Worm (Caenorhabditis elegans) whole organism, L3 larva: Measurements from ENCODE around the gene ZK829.9.

Experiments used
- R02D3.7 ChIP-seq: fragments of 150-350 bp; optimal IDR thresholded peaks from 2 replicates; lab custom pipeline; 2014; ENCODE audit warnings: missing biosample characterization, missing genetic modification characterization
- ZK546.5 ChIP-seq: sonication (generic microtip); optimal IDR thresholded peaks from 2 replicates; lab custom pipeline; 2017; ENCODE audit warnings: missing biosample characterization, missing genetic modification characterization
- aly-2 ChIP-seq: fragments of 150-350 bp; optimal IDR thresholded peaks from 2 replicates; lab custom pipeline; 2014; ENCODE audit warnings: missing biosample characterization, missing genetic modification characterization
- ama-1 ChIP-seq: fragments of 150-350 bp; optimal IDR thresholded peaks from 2 replicates; lab custom pipeline; 2018
- ceh-16 ChIP-seq: sonication (generic microtip); optimal IDR thresholded peaks from 2 replicates; lab custom pipeline; 2017; ENCODE audit warnings: missing biosample characterization, missing genetic modification characterization
- ceh-28 ChIP-seq: fragments of 150-350 bp; optimal IDR thresholded peaks from 2 replicates; lab custom pipeline; 2014; ENCODE audit warnings: missing biosample characterization, missing genetic modification reagents, missing genetic modification characterization
- ceh-82 ChIP-seq: fragments of 150-350 bp; optimal IDR thresholded peaks from 2 replicates; lab custom pipeline; 2014; ENCODE audit warnings: missing biosample characterization, missing genetic modification characterization
- ceh-9 ChIP-seq: sonication (generic microtip); optimal IDR thresholded peaks from 2 replicates; lab custom pipeline; 2018; ENCODE audit warnings: missing biosample characterization, missing genetic modification characterization
- daf-12 ChIP-seq: fragments of 150-350 bp; optimal IDR thresholded peaks from 2 replicates; lab custom pipeline; 2014; ENCODE audit warnings: missing biosample characterization, missing genetic modification reagents, missing genetic modification characterization
- egl-27 ChIP-seq: sonication (generic microtip); optimal IDR thresholded peaks from 4 replicates; lab custom pipeline; 2017; ENCODE audit warnings: missing biosample characterization, missing genetic modification reagents, missing genetic modification characterization
- egl-5 ChIP-seq: fragments of 150-350 bp; optimal IDR thresholded peaks from 2 replicates; lab custom pipeline; 2017; ENCODE audit warnings: missing biosample characterization, missing genetic modification reagents, missing genetic modification characterization, inconsistent platforms
- elt-1 ChIP-seq: fragments of 150-350 bp; optimal IDR thresholded peaks from 2 replicates; lab custom pipeline; 2014; ENCODE audit warnings: missing biosample characterization, missing genetic modification characterization
- elt-2 ChIP-seq: sonication (generic microtip); optimal IDR thresholded peaks from 2 replicates; lab custom pipeline; 2016; ENCODE audit warnings: missing genetic modification reagents, mild to moderate bottlenecking, missing genetic modification characterization, missing compliant biosample characterization
- elt-3 ChIP-seq, 3 experiments: fragments of 150-350 bp in 1 of 3; sonication (generic microtip) in 2 of 3; optimal IDR thresholded peaks; 2 replicates in 2 of 3; 4 replicates in 1 of 3; lab custom pipeline; 2014 to 2017; ENCODE audit warnings: missing biosample characterization in 3 of 3, missing genetic modification characterization in 3 of 3
- eor-1 ChIP-seq, 2 experiments: fragments of 150-350 bp; optimal IDR thresholded peaks; 2 replicates each; lab custom pipeline; 2014 to 2018; ENCODE audit warnings: missing biosample characterization in 2 of 2, missing genetic modification characterization in 2 of 2
- fkh-10 ChIP-seq: sonication (generic microtip); optimal IDR thresholded peaks from 2 replicates; lab custom pipeline; 2017; ENCODE audit warnings: missing biosample characterization, missing genetic modification reagents, missing genetic modification characterization
- fkh-2 ChIP-seq: fragments of 150-350 bp; optimal IDR thresholded peaks from 2 replicates; lab custom pipeline; 2014; ENCODE audit warnings: missing biosample characterization, missing genetic modification reagents, missing genetic modification characterization
- fos-1 ChIP-seq: fragments of 150-350 bp; optimal IDR thresholded peaks from 2 replicates; lab custom pipeline; 2014; ENCODE audit warnings: missing biosample characterization, missing genetic modification characterization
- hmg-11 ChIP-seq: sonication (generic microtip); optimal IDR thresholded peaks from 2 replicates; lab custom pipeline; 2016; ENCODE audit warnings: missing genetic modification characterization, missing compliant biosample characterization
- jun-1 ChIP-seq: fragments of 150-350 bp; optimal IDR thresholded peaks from 2 replicates; lab custom pipeline; 2014; ENCODE audit warnings: missing biosample characterization, missing genetic modification reagents, missing genetic modification characterization
- lin-15B ChIP-seq: fragments of 150-350 bp; optimal IDR thresholded peaks from 2 replicates; lab custom pipeline; 2014; ENCODE audit warnings: missing biosample characterization, missing genetic modification characterization
- lin-39 ChIP-seq: fragments of 150-350 bp; optimal IDR thresholded peaks from 2 replicates; lab custom pipeline; 2018; ENCODE audit warnings: missing biosample characterization, missing genetic modification reagents, missing genetic modification characterization
- mdl-1 ChIP-seq: fragments of 150-350 bp; optimal IDR thresholded peaks from 2 replicates; lab custom pipeline; 2014; ENCODE audit warnings: missing biosample characterization, missing genetic modification characterization
- mml-1 ChIP-seq: fragments of 150-350 bp; sonication (generic microtip); optimal IDR thresholded peaks from 3 replicates; lab custom pipeline; 2014; ENCODE audit warnings: missing biosample characterization, missing genetic modification characterization
- nfya-1 ChIP-seq: sonication (generic microtip); optimal IDR thresholded peaks from 2 replicates; lab custom pipeline; 2017; ENCODE audit warnings: missing genetic modification characterization, mild to moderate bottlenecking, missing compliant biosample characterization, antibody characterized with exemption, moderate library complexity; ENCODE audit not compliant: insufficient read depth
- nhr-11 ChIP-seq: fragments of 150-350 bp; optimal IDR thresholded peaks from 2 replicates; lab custom pipeline; 2014; ENCODE audit warnings: missing biosample characterization, missing genetic modification characterization
- nhr-23 ChIP-seq: fragments of 150-350 bp; optimal IDR thresholded peaks from 2 replicates; lab custom pipeline; 2014; ENCODE audit warnings: missing biosample characterization, missing genetic modification reagents, missing genetic modification characterization
- nhr-237 ChIP-seq: fragments of 150-350 bp; optimal IDR thresholded peaks from 2 replicates; lab custom pipeline; 2014; ENCODE audit warnings: missing biosample characterization, missing genetic modification characterization
- nhr-25 ChIP-seq: sonication (generic microtip); optimal IDR thresholded peaks from 2 replicates; lab custom pipeline; 2017; ENCODE audit warnings: missing biosample characterization, missing genetic modification characterization
- nhr-28 ChIP-seq: fragments of 150-350 bp; optimal IDR thresholded peaks from 2 replicates; lab custom pipeline; 2014; ENCODE audit warnings: missing biosample characterization, missing genetic modification characterization
- nhr-43 ChIP-seq: sonication (generic microtip); optimal IDR thresholded peaks from 2 replicates; lab custom pipeline; 2016; ENCODE audit warnings: mild to moderate bottlenecking, missing genetic modification characterization, missing compliant biosample characterization; ENCODE audit not compliant: poor library complexity, severe bottlenecking
- nhr-67 ChIP-seq: fragments of 150-350 bp; optimal IDR thresholded peaks from 2 replicates; lab custom pipeline; 2014; ENCODE audit warnings: missing biosample characterization, missing genetic modification characterization
- nhr-76 ChIP-seq: fragments of 150-350 bp; sonication (generic microtip); optimal IDR thresholded peaks from 5 replicates; lab custom pipeline; 2014; ENCODE audit warnings: missing biosample characterization, missing genetic modification characterization
- nhr-77 ChIP-seq: fragments of 150-350 bp; optimal IDR thresholded peaks from 2 replicates; lab custom pipeline; 2014; ENCODE audit warnings: missing biosample characterization, missing genetic modification characterization
- pha-4 ChIP-seq: fragments of 150-350 bp; optimal IDR thresholded peaks from 2 replicates; lab custom pipeline; 2014; ENCODE audit warnings: missing biosample characterization, missing genetic modification reagents, missing genetic modification characterization
- pqm-1 ChIP-seq: fragments of 150-350 bp; optimal IDR thresholded peaks from 2 replicates; lab custom pipeline; 2017; ENCODE audit warnings: missing biosample characterization, missing genetic modification characterization, inconsistent platforms
- sea-2 ChIP-seq: fragments of 150-350 bp; sonication (generic microtip); optimal IDR thresholded peaks from 4 replicates; lab custom pipeline; 2014; ENCODE audit warnings: missing biosample characterization, missing genetic modification reagents, missing genetic modification characterization
- snpc-4 ChIP-seq: fragments of 150-350 bp; optimal IDR thresholded peaks from 2 replicates; lab custom pipeline; 2014; ENCODE audit warnings: missing biosample characterization, missing genetic modification characterization
- tbx-2 ChIP-seq: sonication (generic microtip); optimal IDR thresholded peaks from 2 replicates; lab custom pipeline; 2016; ENCODE audit warnings: mild to moderate bottlenecking, missing genetic modification characterization, missing compliant biosample characterization
- unc-39 ChIP-seq: sonication (generic microtip); optimal IDR thresholded peaks from 4 replicates; lab custom pipeline; 2017; ENCODE audit warnings: missing biosample characterization, missing genetic modification characterization
- unc-62 ChIP-seq: fragments of 150-350 bp; sonication (generic microtip); optimal IDR thresholded peaks from 4 replicates; lab custom pipeline; 2014; ENCODE audit warnings: missing biosample characterization, missing genetic modification reagents, missing genetic modification characterization
- zag-1 ChIP-seq: fragments of 150-350 bp; optimal IDR thresholded peaks from 2 replicates; lab custom pipeline; 2014; ENCODE audit warnings: missing biosample characterization, missing genetic modification characterization
- ztf-11 ChIP-seq: fragments of 150-350 bp; optimal IDR thresholded peaks from 2 replicates; lab custom pipeline; 2014; ENCODE audit warnings: missing biosample characterization, missing genetic modification characterization

ZK829.9 gene

DNA sequence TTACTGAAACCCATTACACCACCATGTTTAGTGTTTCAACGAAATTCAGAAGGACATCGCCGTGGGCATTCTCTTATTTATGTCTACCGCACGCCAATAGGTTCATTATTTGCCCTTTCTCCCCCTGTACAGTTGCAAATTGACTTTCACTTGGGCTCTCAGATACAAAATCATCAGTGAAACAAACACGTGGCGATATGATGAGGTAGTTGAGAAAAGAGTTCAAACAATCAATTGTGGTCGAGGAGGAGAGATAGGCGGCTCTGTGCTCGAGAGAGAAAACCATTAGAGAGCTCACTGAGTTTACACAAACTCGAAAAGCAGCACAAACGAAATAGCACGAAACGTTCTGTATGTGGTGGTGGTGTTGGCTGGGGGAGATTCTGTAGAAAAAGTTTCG, 13.3 kb upstream of the ZK829.9 start:
- TF ChIP-seq pha-4 (peak; percentile 79), nhr-237 (tag; lab: Kevin White, UChicago) (no peak), ZK546.5 (tag; lab: Kevin White, UChicago) (no peak), ceh-28 (tag; lab: Kevin White, UChicago) (no peak), fkh-2 (tag; lab: Kevin White, UChicago) (no peak), sea-2 (GFP tag; lab: Kevin White, UChicago) (no peak), elt-2 (tag; lab: Kevin White, UChicago) (no peak), fos-1 (tag; lab: Kevin White, UChicago) (no peak), nhr-11 (no peak), elt-3 (tag; optimal IDR thresholded peaks at IDR 0.05; lab: Kevin White, UChicago) (no peak), mml-1 (no peak), ceh-9 (tag; lab: Kevin White, UChicago) (no peak), lin-39 (tag; lab: Kevin White, UChicago) (peak; percentile 19), nfya-1 (peak; percentile 15), egl-27 (tag; lab: Kevin White, UChicago) (no peak), ama-1 (lab: Kevin White, UChicago) (no peak), zag-1 (tag; lab: Kevin White, UChicago) (no peak), ztf-11 (tag; lab: Kevin White, UChicago) (no peak), nhr-28 (tag; lab: Kevin White, UChicago) (no peak)
- TF ChIP-seq, all 47 proteins: peak for 3

- TF ChIP-seq nhr-67 (tag; lab: Kevin White, UChicago) = no peak
- TF ChIP-seq unc-39 (tag; lab: Kevin White, UChicago) = no peak
- no peak for TF ChIP-seq eor-1 (tag; optimal IDR thresholded peaks at IDR 0.05; lab: Kevin White, UChicago)
- no peak for TF ChIP-seq ztf-11 (tag; lab: Kevin White, UChicago)
- no peak for TF ChIP-seq unc-62
- TF ChIP-seq ceh-9 (tag; lab: Kevin White, UChicago) = no peak
- no peak for TF ChIP-seq nhr-76
- no peak for TF ChIP-seq tbx-2 (tag; lab: Kevin White, UChicago)
- TF ChIP-seq fkh-10 = no peak
- TF ChIP-seq elt-2 (tag; lab: Kevin White, UChicago) = no peak
- no peak for TF ChIP-seq zag-1 (tag; lab: Kevin White, UChicago)
- TF ChIP-seq ceh-28 (tag; lab: Kevin White, UChicago) = no peak
- TF ChIP-seq aly-2 = no peak
- TF ChIP-seq fkh-2 (tag; lab: Kevin White, UChicago) = no peak
- TF ChIP-seq pha-4 = no peak
- TF ChIP-seq R02D3.7 (tag; lab: Kevin White, UChicago) = no peak
- no peak for TF ChIP-seq nhr-77 (tag; lab: Kevin White, UChicago)
- TF ChIP-seq ceh-82 (tag; lab: Kevin White, UChicago) = no peak
- no peak for TF ChIP-seq ama-1 (lab: Kevin White, UChicago)
Measured at ce11 chrIV:11959573-11959972, 10.8 kb upstream of the ZK829.9 start, which contains the start of gene tgt-1. TSS of gene tgt-1 (minus strand) at chrIV:11959804.

- TF ChIP-seq nfya-1 (peak; percentile 39), sea-2 (GFP tag; lab: Kevin White, UChicago) (no peak), daf-12 (no peak), ceh-82 (tag; lab: Kevin White, UChicago) (peak; percentile 60), fos-1 (tag; lab: Kevin White, UChicago) (no peak), pqm-1 (no peak), R02D3.7 (tag; lab: Kevin White, UChicago) (peak; percentile 49), nhr-28 (tag; lab: Kevin White, UChicago) (no peak), snpc-4 (tag; lab: Kevin White, UChicago) (peak; percentile 29), ceh-9 (tag; lab: Kevin White, UChicago) (no peak), nhr-77 (tag; lab: Kevin White, UChicago) (no peak), pha-4 (peak; percentile 88), mdl-1 (no peak), lin-15B (tag; lab: Kevin White, UChicago) (peak; percentile 76), nhr-25 (tag; lab: Kevin White, UChicago) (peak; percentile 16), fkh-2 (tag; lab: Kevin White, UChicago) (no peak), ceh-16 (tag; lab: Kevin White, UChicago) (no peak), ama-1 (lab: Kevin White, UChicago) (no peak), elt-1 (no peak), fkh-10 (no peak), nhr-23 (tag; lab: Kevin White, UChicago) (peak; percentile 90), ZK546.5 (tag; lab: Kevin White, UChicago) (no peak), jun-1 (peak; percentile 46), nhr-237 (tag; lab: Kevin White, UChicago) (peak; percentile 11), nhr-67 (tag; lab: Kevin White, UChicago) (no peak), elt-3 (tag; optimal IDR thresholded peaks at IDR 0.05; lab: Kevin White, UChicago) (peak in 1 of 3 experiments; percentile 26), hmg-11 (peak; percentile 60), unc-62 (no peak), ztf-11 (tag; lab: Kevin White, UChicago) (no peak), eor-1 (tag; optimal IDR thresholded peaks at IDR 0.05; lab: Kevin White, UChicago) (no peak), nhr-76 (no peak), zag-1 (tag; lab: Kevin White, UChicago) (no peak), mml-1 (peak; percentile 98), lin-39 (tag; lab: Kevin White, UChicago) (no peak), nhr-43 (peak; percentile 32), egl-5 (tag; lab: Kevin White, UChicago) (no peak), egl-27 (tag; lab: Kevin White, UChicago) (no peak), tbx-2 (tag; lab: Kevin White, UChicago) (peak; percentile 52)
Measured at ce11 chrIV:11961485-11962255, 8.7 kb upstream of the ZK829.9 start, which contains the start of gene ZK829.7. TSS of gene ZK829.7 (minus strand) at chrIV:11961535.
